Fruit fly (Drosophila melanogaster): ENCODE measurements around the gene GstZ2.

DNA sequence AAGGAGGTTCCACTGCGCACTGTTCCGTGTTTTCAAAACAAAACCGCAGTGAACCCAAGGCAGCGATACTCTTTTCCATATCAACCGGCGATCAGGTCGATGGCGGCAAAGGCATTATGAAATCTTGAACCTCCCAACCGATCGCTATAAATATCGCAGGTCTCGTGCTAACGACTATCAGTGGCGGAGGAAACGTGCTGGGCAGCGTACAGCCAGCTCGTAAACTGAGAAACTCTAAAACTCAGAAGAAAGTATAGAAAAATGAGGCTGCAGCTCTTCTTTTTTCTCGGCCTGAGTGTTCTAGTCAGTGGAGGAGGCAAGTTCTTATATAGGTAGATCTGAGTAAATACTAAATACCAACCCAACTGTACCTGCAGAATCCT lies 34.2 kb upstream of the GstZ2 start, which contains the start of gene phu:
- TF ChIP-seq Bgb (GFP tag; IDR thresholded peaks at IDR 0.05; ENCODE audit: partially characterized antibody) (no peak), br (optimal IDR thresholded peaks at IDR 0.05) (no peak), Scr (GFP tag; IDR thresholded peaks at IDR 0.05; ENCODE audit: partially characterized antibody) (no peak), sr (GFP tag; IDR thresholded peaks at IDR 0.05) (no peak), CG6654 (GFP tag; optimal IDR thresholded peaks at IDR 0.05) (no peak), nom (GFP tag; optimal IDR thresholded peaks at IDR 0.05) (no peak), Hr78 (GFP tag; optimal IDR thresholded peaks at IDR 0.05) (peak in 1 of 2 experiments; percentile 39), NC2α (GFP tag; optimal IDR thresholded peaks at IDR 0.05) (no peak), Vsx1 (GFP tag; optimal IDR thresholded peaks at IDR 0.05) (no peak)
